Fruit fly (Drosophila melanogaster): Measurements from ENCODE around the gene Ubc84D.

Ubc84D gene

dm6 chr3R:7492099-7492498 lies 27.2 kb downstream of the Ubc84D start (continued):
- peak; percentile 41; the same call in 1 of the 2 replicates for TF ChIP-seq al (GFP tag; IDR thresholded peaks at IDR 0.05)
- no peak for TF ChIP-seq psq (GFP tag; optimal IDR thresholded peaks at IDR 0.05)
- TF ChIP-seq CG11696 (GFP tag; IDR thresholded peaks at IDR 0.05), result no peak
- TF ChIP-seq CG6272 (GFP tag; IDR thresholded peaks at IDR 0.05), result no peak
- TF ChIP-seq Nf-YC (tag; optimal IDR thresholded peaks at IDR 0.05), result no peak
- no peak for TF ChIP-seq Stat92E (GFP tag; optimal IDR thresholded peaks at IDR 0.05)
- TF ChIP-seq CG9727 (GFP tag; optimal IDR thresholded peaks at IDR 0.05), result peak; percentile 4
- TF ChIP-seq CG15479 (GFP tag; optimal IDR thresholded peaks at IDR 0.05), result no peak
- TF ChIP-seq pum (GFP tag; optimal IDR thresholded peaks at IDR 0.05), result peak; percentile 22
- TF ChIP-seq Atf-2 (GFP tag; optimal IDR thresholded peaks at IDR 0.05), result no peak
- TF ChIP-seq CG2889 (GFP tag; IDR thresholded peaks at IDR 0.05), result no peak
- no peak for TF ChIP-seq fd96Cb (tag; optimal IDR thresholded peaks at IDR 0.05)
- TF ChIP-seq az2 (GFP tag; optimal IDR thresholded peaks at IDR 0.05), result peak; percentile 8
- TF ChIP-seq p53 (GFP tag; optimal IDR thresholded peaks at IDR 0.05), result no peak
- TF ChIP-seq Dbx (GFP tag; IDR thresholded peaks at IDR 0.05), result no peak
- no peak for TF ChIP-seq dm (GFP tag; optimal IDR thresholded peaks at IDR 0.05)
- TF ChIP-seq inv (GFP tag; IDR thresholded peaks at IDR 0.05; ENCODE audit: partially characterized antibody), result peak; percentile 56; the same call in 1 of the 2 replicates
- TF ChIP-seq CG17568 (GFP tag; optimal IDR thresholded peaks at IDR 0.05), result no peak
- no peak for TF ChIP-seq CG6689 (GFP tag; IDR thresholded peaks at IDR 0.05)
- TF ChIP-seq CG33557 (GFP tag; optimal IDR thresholded peaks at IDR 0.05), result no peak
- peak; percentile 9 for TF ChIP-seq CG7928 (GFP tag; optimal IDR thresholded peaks at IDR 0.05)
- TF ChIP-seq CG8290 (GFP tag; optimal IDR thresholded peaks at IDR 0.05), result no peak
- TF ChIP-seq CG8290 (tag; optimal IDR thresholded peaks at IDR 0.05), result peak in 1 of 2 experiments; percentile 60
- peak; percentile 52; the same call in 1 of the 2 replicates for TF ChIP-seq CG5953 (GFP tag; IDR thresholded peaks at IDR 0.05)
- TF ChIP-seq CG18619 (GFP tag; optimal IDR thresholded peaks at IDR 0.05), result no peak
- no peak for TF ChIP-seq CG17612 (GFP tag; IDR thresholded peaks at IDR 0.05)
- no peak for TF ChIP-seq dati (GFP tag; IDR thresholded peaks at IDR 0.05)
- TF ChIP-seq Vsx1 (GFP tag; optimal IDR thresholded peaks at IDR 0.05), result no peak
- no peak for TF ChIP-seq CG30431 (GFP tag; optimal IDR thresholded peaks at IDR 0.05)
- peak; percentile 32 for TF ChIP-seq CG13624 (GFP tag; optimal IDR thresholded peaks at IDR 0.05)
- no peak for TF ChIP-seq CG6854 (GFP tag; optimal IDR thresholded peaks at IDR 0.05)
- TF ChIP-seq dmrt99B (tag; optimal IDR thresholded peaks at IDR 0.05), result peak; percentile 22
- TF ChIP-seq CG4854 (GFP tag; optimal IDR thresholded peaks at IDR 0.05), result peak; percentile 16
- 0 out of 2 replicates have a peak, but pooled peaks have one; percentile 10 for TF ChIP-seq esg (GFP tag; conservative IDR thresholded peaks at IDR 0.05)
- TF ChIP-seq so (GFP tag; IDR thresholded peaks at IDR 0.05), result no peak
- TF ChIP-seq schlank (tag; optimal IDR thresholded peaks at IDR 0.05), result no peak
- no peak for TF ChIP-seq CG15073 (GFP tag; optimal IDR thresholded peaks at IDR 0.05)
- TF ChIP-seq Fer1 (GFP tag; optimal IDR thresholded peaks at IDR 0.05), result no peak
- no peak for TF ChIP-seq BtbVII (GFP tag; optimal IDR thresholded peaks at IDR 0.05)
- no peak for TF ChIP-seq PHDP (tag; optimal IDR thresholded peaks at IDR 0.05)
- no peak for TF ChIP-seq CG34376 (GFP tag; optimal IDR thresholded peaks at IDR 0.05)
- TF ChIP-seq jigr1 (GFP tag; IDR thresholded peaks at IDR 0.05), result no peak
- peak; percentile 61 for TF ChIP-seq slbo (GFP tag; IDR thresholded peaks at IDR 0.05)
- no peak for TF ChIP-seq sd (tag; optimal IDR thresholded peaks at IDR 0.05)
- peak; percentile 32 for TF ChIP-seq CG2678 (tag; optimal IDR thresholded peaks at IDR 0.05)
- TF ChIP-seq CG10209 (GFP tag; optimal IDR thresholded peaks at IDR 0.05), result peak; percentile 15
- TF ChIP-seq fd64A (GFP tag; optimal IDR thresholded peaks at IDR 0.05), result no peak
- TF ChIP-seq grn (GFP tag; optimal IDR thresholded peaks at IDR 0.05), result no peak
- TF ChIP-seq HLH4C (GFP tag; IDR thresholded peaks at IDR 0.05; ENCODE audit: partially characterized antibody), result peak; percentile 91
- TF ChIP-seq CG8089 (GFP tag; optimal IDR thresholded peaks at IDR 0.05), result no peak
- no peak for TF ChIP-seq Usf (GFP tag; optimal IDR thresholded peaks at IDR 0.05)
